Fruit fly (Drosophila melanogaster): ENCODE data around the gene vsg.

DNA sequence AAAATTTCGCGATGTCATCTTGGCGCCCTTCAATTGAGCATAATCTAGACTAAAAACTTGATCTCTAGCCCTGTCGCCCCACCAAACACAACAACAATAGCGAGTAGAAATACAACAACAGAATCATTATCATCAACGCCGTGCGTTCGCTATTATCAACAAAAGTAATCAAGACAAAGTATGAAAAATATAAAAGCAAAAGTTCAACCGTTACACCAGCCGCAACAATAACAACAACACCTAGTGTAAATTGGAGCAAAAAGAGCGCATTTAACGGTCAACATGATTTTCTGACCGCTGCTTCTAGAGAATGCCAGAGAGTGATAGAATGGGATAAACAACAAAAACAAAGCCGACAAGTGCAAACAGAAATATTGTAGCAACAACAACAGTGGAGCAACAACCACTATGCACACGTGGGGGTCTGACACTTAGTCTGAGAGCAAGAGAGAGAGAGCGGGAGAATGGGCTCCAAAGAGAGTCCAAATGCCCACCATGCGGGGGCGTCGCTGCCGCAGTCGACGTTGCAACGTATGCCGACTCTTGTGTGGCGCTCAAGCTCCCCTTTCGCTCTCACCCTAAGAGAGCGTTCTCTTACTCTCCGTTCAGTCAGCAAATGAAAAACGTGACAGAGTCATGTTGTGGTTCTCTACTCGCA lies 21.8 kb upstream of the vsg start:
- TF ChIP-seq pan (optimal IDR thresholded peaks at IDR 0.05) (no peak), CG8478 (optimal IDR thresholded peaks at IDR 0.05) (no peak), psq (optimal IDR thresholded peaks at IDR 0.05) (no peak), Dll (optimal IDR thresholded peaks at IDR 0.05) (no peak), usp (GFP tag; optimal IDR thresholded peaks at IDR 0.05) (no peak), EcR (GFP tag; optimal IDR thresholded peaks at IDR 0.05) (no peak)
